Worm (Caenorhabditis elegans): ENCODE data around the gene E02C12.11.
"Not testable (repeated sequence)": the region's sequence is repeated elsewhere in the genome, so short reads cannot be mapped to it uniquely, and the experiment has no call there.

Gene E02C12.11

DNA sequence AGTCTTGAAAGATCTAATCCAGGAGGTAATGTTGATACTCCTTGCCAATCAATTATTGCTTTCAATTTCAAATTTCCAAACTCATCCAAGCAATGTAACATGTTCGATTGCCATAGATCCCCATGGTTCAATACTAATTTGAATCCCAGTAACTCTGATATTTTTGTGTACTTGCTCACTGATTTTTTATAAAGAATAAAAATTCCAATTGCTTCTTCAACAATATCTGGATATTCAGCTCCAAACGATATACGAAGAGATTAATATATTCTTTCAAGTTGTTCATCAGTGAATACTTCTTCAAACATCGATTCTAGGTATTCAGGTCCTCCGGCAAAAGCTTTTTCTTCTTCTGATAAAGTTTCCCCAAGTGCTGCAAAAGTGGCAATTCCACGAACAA lies at the start of gene E02C12.11:
Gene E02C12.11, minus strand, starts transcription at position 101 of the 400 bp plus-strand sequence.
- TF ChIP-seq nhr-12 (tag; optimal IDR thresholded peaks at IDR 0.05); nhr-237 (tag; optimal IDR thresholded peaks at IDR 0.05); bed-3 (GFP tag; optimal IDR thresholded peaks at IDR 0.05): not testable (repeated sequence)

DNA sequence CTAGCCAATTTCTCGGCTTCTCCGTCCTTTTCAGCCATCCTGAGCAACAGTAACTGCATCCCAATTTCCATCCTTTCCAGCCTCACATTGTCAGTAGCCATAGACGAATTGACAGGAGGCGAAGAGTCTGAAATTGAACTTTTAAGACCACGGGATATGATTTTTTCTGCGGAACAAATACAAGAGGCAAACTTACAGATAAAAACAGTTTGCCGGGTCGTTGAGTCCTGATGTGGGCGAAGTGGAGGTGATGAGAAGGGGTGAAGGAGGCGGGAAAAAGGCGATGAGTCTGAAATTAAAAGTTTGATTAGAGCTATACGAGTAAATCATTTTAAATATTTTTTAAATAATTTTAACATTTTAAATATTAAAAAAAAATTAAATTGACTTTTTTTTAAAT lies 47.4 kb upstream of the E02C12.11 start, which contains the start of gene F36D4.6:
Gene F36D4.6, minus strand, starts transcription at position 101 of the 400 bp plus-strand sequence.
- TF ChIP-seq ham-2 (GFP tag; optimal IDR thresholded peaks at IDR 0.05) (no peak), tbx-8 (GFP tag; optimal IDR thresholded peaks at IDR 0.05) (no peak), snpc-4 (tag; optimal IDR thresholded peaks at IDR 0.05) (no peak), lin-13 (tag; optimal IDR thresholded peaks at IDR 0.05) (no peak), lin-32 (GFP tag; optimal IDR thresholded peaks at IDR 0.05) (no peak), elt-3 (tag; optimal IDR thresholded peaks at IDR 0.05) (no peak), hlh-1 (tag; optimal IDR thresholded peaks at IDR 0.05) (no peak), M03D4.4 (tag; optimal IDR thresholded peaks at IDR 0.05) (no peak), lsy-2 (tag; optimal IDR thresholded peaks at IDR 0.05) (no peak), nhr-2 (tag; optimal IDR thresholded peaks at IDR 0.05) (no peak), zip-8 (tag; optimal IDR thresholded peaks at IDR 0.05) (no peak), mab-5 (tag; optimal IDR thresholded peaks at IDR 0.05) (no peak), elt-1 (tag; optimal IDR thresholded peaks at IDR 0.05; ENCODE audit: borderline replicate concordance, insufficient read depth) (no peak)

DNA sequence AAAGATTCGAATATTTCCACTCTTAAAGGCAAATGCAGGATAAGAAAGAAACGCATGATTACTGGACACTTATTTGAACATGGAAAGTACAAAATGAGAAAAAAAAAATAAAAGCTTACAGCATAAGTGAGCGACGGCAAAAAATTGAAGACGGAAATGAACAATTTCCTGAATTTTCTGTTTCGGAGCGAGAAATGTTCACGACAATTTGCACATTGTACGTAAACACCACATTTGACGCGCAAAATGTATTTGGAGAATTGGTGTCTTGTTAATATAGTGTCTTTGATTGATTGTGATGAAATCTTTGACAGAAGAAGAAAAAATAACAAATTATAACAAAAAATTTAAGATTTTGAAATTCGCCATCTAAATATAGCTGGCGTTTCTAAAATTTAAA lies 45.9 kb upstream of the E02C12.11 start, which contains the start of gene F36D4.5:
Gene F36D4.5, minus strand, starts transcription at position 225 of the 400 bp plus-strand sequence.
- TF ChIP-seq tbx-8 (GFP tag; optimal IDR thresholded peaks at IDR 0.05) (no peak), ces-1 (GFP tag; optimal IDR thresholded peaks at IDR 0.05) (peak; percentile 77), M03D4.4 (tag; optimal IDR thresholded peaks at IDR 0.05) (no peak)

DNA sequence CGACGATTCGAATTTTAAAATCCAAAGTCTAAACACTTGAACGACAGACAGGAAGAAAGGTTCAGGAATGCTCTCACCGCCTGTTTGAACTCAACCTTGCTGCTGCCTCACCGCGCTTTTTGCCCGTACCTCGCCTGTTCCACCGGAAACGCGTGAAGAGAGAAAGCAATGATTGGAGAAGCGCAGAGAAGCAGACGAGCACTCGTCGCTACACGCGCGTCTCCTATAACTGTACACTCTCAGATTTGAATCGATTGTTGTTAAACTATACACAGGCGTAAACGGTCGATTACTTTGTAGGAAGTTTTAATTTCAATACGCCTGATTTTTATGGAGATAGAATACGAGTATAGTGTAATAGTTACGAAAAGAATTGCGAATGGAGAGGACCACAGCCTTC lies 44.8 kb upstream of the E02C12.11 start:
- peak; percentile 48 for TF ChIP-seq unc-120 (tag; optimal IDR thresholded peaks at IDR 0.05; ENCODE audit: poor library complexity, severe bottlenecking)
- peak; percentile 55 for TF ChIP-seq mls-2 (tag; optimal IDR thresholded peaks at IDR 0.05)
- TF ChIP-seq flh-1 (GFP tag; optimal IDR thresholded peaks at IDR 0.05) = no peak
- TF ChIP-seq lin-32 (GFP tag; optimal IDR thresholded peaks at IDR 0.05) = no peak
- TF ChIP-seq pha-4 (tag; optimal IDR thresholded peaks at IDR 0.05) = peak; percentile 7
- no peak for TF ChIP-seq mab-5 (tag; optimal IDR thresholded peaks at IDR 0.05)
- no peak for TF ChIP-seq nhr-28 (tag; optimal IDR thresholded peaks at IDR 0.05)
- no peak for TF ChIP-seq ztf-11 (tag; optimal IDR thresholded peaks at IDR 0.05)
- no peak for TF ChIP-seq M03D4.4 (tag; optimal IDR thresholded peaks at IDR 0.05)
- no peak for TF ChIP-seq nhr-2 (tag; optimal IDR thresholded peaks at IDR 0.05)
- TF ChIP-seq ceh-83 (GFP tag; optimal IDR thresholded peaks at IDR 0.05) = no peak
- TF ChIP-seq tbx-8 (GFP tag; optimal IDR thresholded peaks at IDR 0.05) = no peak
- TF ChIP-seq hlh-1 (tag; optimal IDR thresholded peaks at IDR 0.05) = peak; percentile 20
- no peak for TF ChIP-seq snpc-4 (tag; optimal IDR thresholded peaks at IDR 0.05)
- no peak for TF ChIP-seq bed-3 (GFP tag; optimal IDR thresholded peaks at IDR 0.05)
- TF ChIP-seq ham-2 (GFP tag; optimal IDR thresholded peaks at IDR 0.05) = peak; percentile 82

ce11 chrV:9423539-9423938 lies 43.8 kb upstream of the E02C12.11 start:
- TF ChIP-seq ham-2 (GFP tag; optimal IDR thresholded peaks at IDR 0.05) (no peak), cnd-1 (tag; optimal IDR thresholded peaks at IDR 0.05) (peak; percentile 6)

- TF ChIP-seq ces-1 (GFP tag; optimal IDR thresholded peaks at IDR 0.05) (no peak), snpc-4 (tag; optimal IDR thresholded peaks at IDR 0.05) (no peak), ham-2 (GFP tag; optimal IDR thresholded peaks at IDR 0.05) (peak; percentile 64), nhr-237 (tag; optimal IDR thresholded peaks at IDR 0.05) (peak; percentile 39), nhr-12 (tag; optimal IDR thresholded peaks at IDR 0.05) (no peak)
Measured at ce11 chrV:9422745-9423144, 43.0 kb upstream of the E02C12.11 start.

ce11 chrV:9416624-9417023 lies 36.9 kb upstream of the E02C12.11 start, which contains the start of gene F36D4.1:
TSS of gene F36D4.1 (plus strand) at chrV:9416924.
- TF ChIP-seq ham-2 (GFP tag; optimal IDR thresholded peaks at IDR 0.05) (no peak), pha-4 (tag; optimal IDR thresholded peaks at IDR 0.05) (no peak), snpc-4 (tag; optimal IDR thresholded peaks at IDR 0.05) (no peak), ceh-39 (tag; optimal IDR thresholded peaks at IDR 0.05) (no peak), nhr-76 (tag; optimal IDR thresholded peaks at IDR 0.05) (no peak), nhr-12 (tag; optimal IDR thresholded peaks at IDR 0.05) (no peak), flh-1 (GFP tag; optimal IDR thresholded peaks at IDR 0.05) (no peak), nhr-28 (tag; optimal IDR thresholded peaks at IDR 0.05) (no peak), zip-8 (tag; optimal IDR thresholded peaks at IDR 0.05) (no peak), nhr-237 (tag; optimal IDR thresholded peaks at IDR 0.05) (no peak), M03D4.4 (tag; optimal IDR thresholded peaks at IDR 0.05) (no peak), mab-5 (tag; optimal IDR thresholded peaks at IDR 0.05) (no peak), tbx-8 (GFP tag; optimal IDR thresholded peaks at IDR 0.05) (no peak), elt-3 (tag; optimal IDR thresholded peaks at IDR 0.05) (no peak), ceh-43 (GFP tag; optimal IDR thresholded peaks at IDR 0.05) (no peak)
